Worm (Caenorhabditis elegans) whole organism, early embryonic: ENCODE measurements around the gene F22H10.1.

Experiments
- ama-1 ChIP-seq: fragments of 150-350 bp; optimal IDR thresholded peaks from 2 replicates; lab custom pipeline; 2014
- scrt-1 ChIP-seq: fragments of 200-800 bp; sonication (Bioruptor generic); IDR thresholded peaks from 2 replicates; pipeline ENCODE4 v1.3.6; 2022; ENCODE audit warnings: missing genetic modification characterization, missing compliant biosample characterization

DNA sequence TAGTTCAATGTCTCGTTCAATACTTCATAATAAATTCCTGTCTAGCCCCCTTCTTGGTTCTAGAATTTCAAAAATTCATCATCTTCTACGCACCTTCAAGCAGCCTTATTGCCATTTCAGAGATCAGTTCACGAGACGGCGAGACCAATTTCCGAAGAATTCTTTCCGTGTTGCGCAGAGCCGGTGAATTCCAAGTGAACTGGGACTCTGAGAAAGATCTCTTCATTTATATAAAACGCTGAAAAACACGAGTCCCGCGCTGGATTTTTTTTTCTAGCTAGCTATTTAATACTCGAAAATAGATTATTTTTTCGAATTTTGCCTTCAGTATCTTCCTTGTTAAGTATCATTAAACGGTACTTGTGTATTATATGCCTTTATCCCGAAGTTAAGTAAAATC, 28.9 kb downstream of the F22H10.1 start:
- no peak for TF ChIP-seq scrt-1 (GFP tag; lab: Robert Waterston, UW)
- no peak for TF ChIP-seq ama-1
